Worm (Caenorhabditis elegans) whole organism, L3 larva: ENCODE measurements around the gene idpb-2.

Experiments used
- ZK546.5 ChIP-seq: sonication (generic microtip); optimal IDR thresholded peaks from 2 replicates; lab custom pipeline; 2017; ENCODE audit warnings: missing biosample characterization, missing genetic modification characterization
- ama-1 ChIP-seq: fragments of 150-350 bp; optimal IDR thresholded peaks from 2 replicates; lab custom pipeline; 2018
- ceh-28 ChIP-seq: fragments of 150-350 bp; optimal IDR thresholded peaks from 2 replicates; lab custom pipeline; 2014; ENCODE audit warnings: missing biosample characterization, missing genetic modification reagents, missing genetic modification characterization
- ceh-82 ChIP-seq: fragments of 150-350 bp; optimal IDR thresholded peaks from 2 replicates; lab custom pipeline; 2014; ENCODE audit warnings: missing biosample characterization, missing genetic modification characterization
- ceh-9 ChIP-seq: sonication (generic microtip); optimal IDR thresholded peaks from 2 replicates; lab custom pipeline; 2018; ENCODE audit warnings: missing biosample characterization, missing genetic modification characterization
- egl-27 ChIP-seq: sonication (generic microtip); optimal IDR thresholded peaks from 4 replicates; lab custom pipeline; 2017; ENCODE audit warnings: missing biosample characterization, missing genetic modification reagents, missing genetic modification characterization
- egl-5 ChIP-seq: fragments of 150-350 bp; optimal IDR thresholded peaks from 2 replicates; lab custom pipeline; 2017; ENCODE audit warnings: missing biosample characterization, missing genetic modification reagents, missing genetic modification characterization, inconsistent platforms
- elt-2 ChIP-seq: sonication (generic microtip); optimal IDR thresholded peaks from 2 replicates; lab custom pipeline; 2016; ENCODE audit warnings: missing genetic modification reagents, mild to moderate bottlenecking, missing genetic modification characterization, missing compliant biosample characterization
- elt-3 ChIP-seq, 3 experiments: fragments of 150-350 bp in 1 of 3; sonication (generic microtip) in 2 of 3; optimal IDR thresholded peaks; 2 replicates in 2 of 3; 4 replicates in 1 of 3; lab custom pipeline; 2014 to 2017; ENCODE audit warnings: missing biosample characterization in 3 of 3, missing genetic modification characterization in 3 of 3
- eor-1 ChIP-seq, 2 experiments: fragments of 150-350 bp; optimal IDR thresholded peaks; 2 replicates each; lab custom pipeline; 2014 to 2018; ENCODE audit warnings: missing biosample characterization in 2 of 2, missing genetic modification characterization in 2 of 2
- fkh-10 ChIP-seq: sonication (generic microtip); optimal IDR thresholded peaks from 2 replicates; lab custom pipeline; 2017; ENCODE audit warnings: missing biosample characterization, missing genetic modification reagents, missing genetic modification characterization
- fkh-2 ChIP-seq: fragments of 150-350 bp; optimal IDR thresholded peaks from 2 replicates; lab custom pipeline; 2014; ENCODE audit warnings: missing biosample characterization, missing genetic modification reagents, missing genetic modification characterization
- fos-1 ChIP-seq: fragments of 150-350 bp; optimal IDR thresholded peaks from 2 replicates; lab custom pipeline; 2014; ENCODE audit warnings: missing biosample characterization, missing genetic modification characterization
- hmg-11 ChIP-seq: sonication (generic microtip); optimal IDR thresholded peaks from 2 replicates; lab custom pipeline; 2016; ENCODE audit warnings: missing genetic modification characterization, missing compliant biosample characterization
- lin-15B ChIP-seq: fragments of 150-350 bp; optimal IDR thresholded peaks from 2 replicates; lab custom pipeline; 2014; ENCODE audit warnings: missing biosample characterization, missing genetic modification characterization
- lin-39 ChIP-seq: fragments of 150-350 bp; optimal IDR thresholded peaks from 2 replicates; lab custom pipeline; 2018; ENCODE audit warnings: missing biosample characterization, missing genetic modification reagents, missing genetic modification characterization
- mdl-1 ChIP-seq: fragments of 150-350 bp; optimal IDR thresholded peaks from 2 replicates; lab custom pipeline; 2014; ENCODE audit warnings: missing biosample characterization, missing genetic modification characterization
- nfya-1 ChIP-seq: sonication (generic microtip); optimal IDR thresholded peaks from 2 replicates; lab custom pipeline; 2017; ENCODE audit warnings: missing genetic modification characterization, mild to moderate bottlenecking, missing compliant biosample characterization, antibody characterized with exemption, moderate library complexity; ENCODE audit not compliant: insufficient read depth
- nhr-11 ChIP-seq: fragments of 150-350 bp; optimal IDR thresholded peaks from 2 replicates; lab custom pipeline; 2014; ENCODE audit warnings: missing biosample characterization, missing genetic modification characterization
- nhr-23 ChIP-seq: fragments of 150-350 bp; optimal IDR thresholded peaks from 2 replicates; lab custom pipeline; 2014; ENCODE audit warnings: missing biosample characterization, missing genetic modification reagents, missing genetic modification characterization
- nhr-25 ChIP-seq: sonication (generic microtip); optimal IDR thresholded peaks from 2 replicates; lab custom pipeline; 2017; ENCODE audit warnings: missing biosample characterization, missing genetic modification characterization
- nhr-28 ChIP-seq: fragments of 150-350 bp; optimal IDR thresholded peaks from 2 replicates; lab custom pipeline; 2014; ENCODE audit warnings: missing biosample characterization, missing genetic modification characterization
- nhr-43 ChIP-seq: sonication (generic microtip); optimal IDR thresholded peaks from 2 replicates; lab custom pipeline; 2016; ENCODE audit warnings: mild to moderate bottlenecking, missing genetic modification characterization, missing compliant biosample characterization; ENCODE audit not compliant: poor library complexity, severe bottlenecking
- nhr-67 ChIP-seq: fragments of 150-350 bp; optimal IDR thresholded peaks from 2 replicates; lab custom pipeline; 2014; ENCODE audit warnings: missing biosample characterization, missing genetic modification characterization
- nhr-77 ChIP-seq: fragments of 150-350 bp; optimal IDR thresholded peaks from 2 replicates; lab custom pipeline; 2014; ENCODE audit warnings: missing biosample characterization, missing genetic modification characterization
- pha-4 ChIP-seq: fragments of 150-350 bp; optimal IDR thresholded peaks from 2 replicates; lab custom pipeline; 2014; ENCODE audit warnings: missing biosample characterization, missing genetic modification reagents, missing genetic modification characterization
- pqm-1 ChIP-seq: fragments of 150-350 bp; optimal IDR thresholded peaks from 2 replicates; lab custom pipeline; 2017; ENCODE audit warnings: missing biosample characterization, missing genetic modification characterization, inconsistent platforms
- snpc-4 ChIP-seq: fragments of 150-350 bp; optimal IDR thresholded peaks from 2 replicates; lab custom pipeline; 2014; ENCODE audit warnings: missing biosample characterization, missing genetic modification characterization
- unc-39 ChIP-seq: sonication (generic microtip); optimal IDR thresholded peaks from 4 replicates; lab custom pipeline; 2017; ENCODE audit warnings: missing biosample characterization, missing genetic modification characterization
- unc-62 ChIP-seq: fragments of 150-350 bp; sonication (generic microtip); optimal IDR thresholded peaks from 4 replicates; lab custom pipeline; 2014; ENCODE audit warnings: missing biosample characterization, missing genetic modification reagents, missing genetic modification characterization
- ztf-4 ChIP-seq: fragments of 150-350 bp; optimal IDR thresholded peaks from 2 replicates; lab custom pipeline; 2014; ENCODE audit warnings: missing biosample characterization, missing genetic modification characterization

idpb-2 gene

DNA sequence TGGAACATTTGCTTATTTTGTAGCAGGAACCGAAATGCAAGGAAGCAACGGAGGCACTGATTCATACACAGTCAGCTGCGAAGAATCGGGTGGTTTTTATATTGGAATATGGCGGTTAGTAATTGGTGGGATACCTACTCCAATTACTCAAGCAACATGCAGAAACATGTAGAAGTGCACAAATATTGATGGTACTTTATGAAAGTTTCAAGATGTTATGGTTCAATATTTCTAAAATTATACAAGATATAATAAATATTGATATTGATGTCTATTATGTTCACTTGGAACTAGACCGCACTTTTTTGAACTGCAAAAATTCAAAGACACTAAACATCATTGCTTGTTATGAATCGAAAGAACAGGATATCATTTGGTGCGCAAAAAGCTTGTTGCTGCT lies 24.5 kb upstream of the idpb-2 start, which contains the start of gene C04G6.13:
Gene C04G6.13 (plus strand): TSS at position 301 of the 400 bp plus-strand sequence.
- TF ChIP-seq nhr-77 (tag; lab: Kevin White, UChicago) (no peak), nhr-67 (tag; lab: Kevin White, UChicago) (no peak), ceh-28 (tag; lab: Kevin White, UChicago) (no peak), fkh-2 (tag; lab: Kevin White, UChicago) (no peak), pqm-1 (no peak), nhr-25 (tag; lab: Kevin White, UChicago) (no peak), unc-39 (tag; lab: Kevin White, UChicago) (no peak), nhr-11 (no peak), mdl-1 (tag; lab: Kevin White, UChicago) (no peak), nhr-43 (no peak), ama-1 (lab: Kevin White, UChicago) (no peak), lin-15B (no peak), nfya-1 (no peak), egl-5 (no peak), egl-27 (no peak), ceh-9 (tag; lab: Kevin White, UChicago) (no peak), nhr-23 (tag; lab: Kevin White, UChicago) (no peak)
- TF ChIP-seq, all 47 proteins: peak for 0

DNA sequence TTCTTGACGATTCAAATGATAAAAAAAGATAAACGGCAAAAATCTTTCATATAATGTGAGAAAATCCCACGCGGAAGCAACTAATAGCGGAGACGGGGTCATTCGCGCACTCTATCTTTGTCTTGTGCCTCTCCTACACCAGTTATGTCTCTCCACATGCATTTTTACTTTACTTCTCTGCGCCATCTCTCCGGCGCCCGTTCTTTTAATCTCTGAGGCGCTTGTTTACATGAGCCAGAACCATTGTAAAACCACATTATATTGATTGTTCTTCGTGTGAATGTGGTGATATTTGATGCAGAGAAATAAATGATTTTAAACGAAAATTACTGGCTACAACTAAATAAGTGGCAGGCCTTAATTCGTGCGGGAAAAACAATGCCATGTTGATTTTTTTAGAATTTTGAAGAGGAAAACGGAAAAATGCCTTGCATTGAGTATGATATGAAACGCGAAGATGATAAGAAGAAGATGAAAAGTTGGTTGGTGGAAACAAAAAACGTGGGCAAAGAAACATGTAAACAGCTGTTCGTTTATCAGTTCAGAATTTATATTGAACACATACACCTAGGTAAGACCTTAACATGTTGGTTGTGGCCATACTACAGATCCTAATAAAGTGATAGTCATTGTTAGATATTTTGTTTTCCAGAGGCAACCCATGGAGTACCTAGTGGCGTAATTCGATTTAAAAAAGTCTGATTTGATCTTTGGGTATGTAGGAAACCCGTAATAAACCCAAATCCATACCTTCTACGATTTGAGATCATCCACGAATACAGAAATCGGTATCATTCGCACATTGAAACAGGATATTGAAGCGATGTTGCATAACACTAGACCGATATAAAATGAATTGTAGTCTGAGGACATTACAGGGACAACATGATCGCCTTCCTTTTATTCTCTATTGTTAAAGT lies 23.2 kb upstream of the idpb-2 start, which contains the start of gene C04G6.2:
Gene C04G6.2 (plus strand): TSS at position 870 of the 920 bp plus-strand sequence.
- TF ChIP-seq fos-1 (no peak), mdl-1 (tag; lab: Kevin White, UChicago) (no peak), elt-3 (tag; optimal IDR thresholded peaks at IDR 0.05; lab: Kevin White, UChicago) (no peak), nfya-1 (peak; percentile 77), eor-1 (tag; optimal IDR thresholded peaks at IDR 0.05; lab: Kevin White, UChicago) (no peak), elt-2 (peak; percentile 95), hmg-11 (tag; lab: Kevin White, UChicago) (peak; percentile 72), snpc-4 (tag; lab: Kevin White, UChicago) (peak; percentile 73), nhr-43 (peak; percentile 51), pqm-1 (peak; percentile 59), egl-5 (peak; percentile 87), nhr-23 (tag; lab: Kevin White, UChicago) (peak; percentile 72), fkh-2 (tag; lab: Kevin White, UChicago) (peak; percentile 97), ceh-28 (tag; lab: Kevin White, UChicago) (peak; percentile 39), lin-39 (tag; lab: Kevin White, UChicago) (peak; percentile 61), pha-4 (tag; lab: Kevin White, UChicago) (peak; percentile 98), nhr-25 (tag; lab: Kevin White, UChicago) (peak; percentile 52)

DNA sequence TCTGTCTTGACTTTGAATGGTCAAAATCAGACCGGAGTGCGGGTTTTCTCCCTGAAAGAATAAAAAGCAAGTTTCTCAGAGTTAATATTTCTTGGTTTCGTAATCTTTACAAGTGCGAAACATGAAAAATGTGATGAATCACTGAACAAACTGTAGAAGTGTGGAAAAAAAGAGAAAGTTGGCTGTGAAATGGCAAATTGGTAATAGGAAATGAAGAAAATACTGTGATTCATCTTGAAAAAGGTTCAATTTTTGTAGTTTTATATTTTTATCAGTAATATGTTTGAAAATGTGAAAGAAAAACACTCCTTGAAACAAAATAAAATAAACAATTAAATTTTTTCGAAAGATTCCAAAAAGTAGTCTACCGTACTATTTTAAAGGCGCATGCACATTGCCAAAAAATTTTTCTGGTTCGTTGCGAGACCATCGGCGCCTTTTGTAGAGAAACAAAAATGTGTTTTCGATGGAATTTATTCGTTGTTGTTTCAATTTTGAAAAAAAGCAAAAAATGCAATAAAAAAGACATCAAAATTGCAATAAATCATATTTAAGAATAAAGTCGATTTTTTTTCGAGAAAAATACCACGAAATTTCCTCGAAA lies 22.3 kb upstream of the idpb-2 start, which contains the start of gene pld-1:
Gene pld-1 (minus strand): TSS at position 51 of the 604 bp plus-strand sequence.
- TF ChIP-seq lin-39 (tag; lab: Kevin White, UChicago) (no peak), ceh-9 (tag; lab: Kevin White, UChicago) (no peak), eor-1 (tag; optimal IDR thresholded peaks at IDR 0.05; lab: Kevin White, UChicago) (no peak), elt-2 (no peak), nhr-67 (tag; lab: Kevin White, UChicago) (no peak), ceh-82 (tag; lab: Kevin White, UChicago) (no peak), ztf-4 (no peak), unc-62 (no peak)

DNA sequence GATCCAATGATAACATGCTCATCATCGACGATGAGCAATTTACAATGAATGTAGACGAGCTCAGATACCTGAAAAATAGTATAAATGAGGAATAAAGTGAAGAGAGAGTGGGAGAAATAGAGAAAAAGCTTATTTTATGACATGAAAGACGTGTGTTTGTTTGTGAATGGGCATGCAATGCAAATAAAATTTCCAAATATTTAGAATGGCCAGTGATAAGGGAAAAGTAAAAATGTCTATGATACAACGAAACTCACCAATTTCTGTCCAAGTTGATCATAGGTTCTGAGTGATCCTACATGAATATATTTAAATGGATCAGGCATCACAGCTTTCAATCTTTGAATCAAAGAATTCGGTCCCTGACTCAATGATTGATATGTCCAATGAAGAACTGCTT lies 16.7 kb upstream of the idpb-2 start:
- TF ChIP-seq pqm-1 (peak; percentile 13), nhr-28 (no peak), fkh-10 (GFP tag; lab: Kevin White, UChicago) (no peak), nhr-77 (tag; lab: Kevin White, UChicago) (no peak), elt-2 (peak; percentile 88), snpc-4 (tag; lab: Kevin White, UChicago) (no peak), egl-27 (no peak), eor-1 (tag; optimal IDR thresholded peaks at IDR 0.05; lab: Kevin White, UChicago) (no peak), lin-39 (tag; lab: Kevin White, UChicago) (no peak), nhr-43 (no peak), mdl-1 (tag; lab: Kevin White, UChicago) (no peak), ZK546.5 (no peak), pha-4 (tag; lab: Kevin White, UChicago) (peak; percentile 52), fkh-2 (tag; lab: Kevin White, UChicago) (no peak)
